Worm (Caenorhabditis elegans) whole organism, L3 larva: ENCODE results near the gene F09C6.15.

Experiments
- R02D3.7 ChIP-seq: fragments of 150-350 bp; optimal IDR thresholded peaks from 2 replicates; lab custom pipeline; 2014; ENCODE audit warnings: missing biosample characterization, missing genetic modification characterization
- ama-1 ChIP-seq: fragments of 150-350 bp; optimal IDR thresholded peaks from 2 replicates; lab custom pipeline; 2018
- ceh-16 ChIP-seq: sonication (generic microtip); optimal IDR thresholded peaks from 2 replicates; lab custom pipeline; 2017; ENCODE audit warnings: missing biosample characterization, missing genetic modification characterization
- ceh-28 ChIP-seq: fragments of 150-350 bp; optimal IDR thresholded peaks from 2 replicates; lab custom pipeline; 2014; ENCODE audit warnings: missing biosample characterization, missing genetic modification reagents, missing genetic modification characterization
- ceh-82 ChIP-seq: fragments of 150-350 bp; optimal IDR thresholded peaks from 2 replicates; lab custom pipeline; 2014; ENCODE audit warnings: missing biosample characterization, missing genetic modification characterization
- ceh-9 ChIP-seq: sonication (generic microtip); optimal IDR thresholded peaks from 2 replicates; lab custom pipeline; 2018; ENCODE audit warnings: missing biosample characterization, missing genetic modification characterization
- daf-12 ChIP-seq: fragments of 150-350 bp; optimal IDR thresholded peaks from 2 replicates; lab custom pipeline; 2014; ENCODE audit warnings: missing biosample characterization, missing genetic modification reagents, missing genetic modification characterization
- egl-5 ChIP-seq: fragments of 150-350 bp; optimal IDR thresholded peaks from 2 replicates; lab custom pipeline; 2017; ENCODE audit warnings: missing biosample characterization, missing genetic modification reagents, missing genetic modification characterization, inconsistent platforms
- elt-1 ChIP-seq: fragments of 150-350 bp; optimal IDR thresholded peaks from 2 replicates; lab custom pipeline; 2014; ENCODE audit warnings: missing biosample characterization, missing genetic modification characterization
- elt-2 ChIP-seq: sonication (generic microtip); optimal IDR thresholded peaks from 2 replicates; lab custom pipeline; 2016; ENCODE audit warnings: missing genetic modification reagents, mild to moderate bottlenecking, missing genetic modification characterization, missing compliant biosample characterization
- eor-1 ChIP-seq, 2 experiments: fragments of 150-350 bp; optimal IDR thresholded peaks; 2 replicates each; lab custom pipeline; 2014 to 2018; ENCODE audit warnings: missing biosample characterization in 2 of 2, missing genetic modification characterization in 2 of 2
- fkh-10 ChIP-seq: sonication (generic microtip); optimal IDR thresholded peaks from 2 replicates; lab custom pipeline; 2017; ENCODE audit warnings: missing biosample characterization, missing genetic modification reagents, missing genetic modification characterization
- fkh-2 ChIP-seq: fragments of 150-350 bp; optimal IDR thresholded peaks from 2 replicates; lab custom pipeline; 2014; ENCODE audit warnings: missing biosample characterization, missing genetic modification reagents, missing genetic modification characterization
- jun-1 ChIP-seq: fragments of 150-350 bp; optimal IDR thresholded peaks from 2 replicates; lab custom pipeline; 2014; ENCODE audit warnings: missing biosample characterization, missing genetic modification reagents, missing genetic modification characterization
- lin-15B ChIP-seq: fragments of 150-350 bp; optimal IDR thresholded peaks from 2 replicates; lab custom pipeline; 2014; ENCODE audit warnings: missing biosample characterization, missing genetic modification characterization
- lin-39 ChIP-seq: fragments of 150-350 bp; optimal IDR thresholded peaks from 2 replicates; lab custom pipeline; 2018; ENCODE audit warnings: missing biosample characterization, missing genetic modification reagents, missing genetic modification characterization
- lsy-12 ChIP-seq: sonication (generic microtip); optimal IDR thresholded peaks from 2 replicates; lab custom pipeline; 2016; ENCODE audit warnings: mild to moderate bottlenecking, missing genetic modification characterization, missing compliant biosample characterization
- nhr-11 ChIP-seq: fragments of 150-350 bp; optimal IDR thresholded peaks from 2 replicates; lab custom pipeline; 2014; ENCODE audit warnings: missing biosample characterization, missing genetic modification characterization
- nhr-12 ChIP-seq: fragments of 150-350 bp; optimal IDR thresholded peaks from 2 replicates; lab custom pipeline; 2014; ENCODE audit warnings: missing biosample characterization, missing genetic modification characterization
- nhr-23 ChIP-seq: fragments of 150-350 bp; optimal IDR thresholded peaks from 2 replicates; lab custom pipeline; 2014; ENCODE audit warnings: missing biosample characterization, missing genetic modification reagents, missing genetic modification characterization
- nhr-237 ChIP-seq: fragments of 150-350 bp; optimal IDR thresholded peaks from 2 replicates; lab custom pipeline; 2014; ENCODE audit warnings: missing biosample characterization, missing genetic modification characterization
- nhr-43 ChIP-seq: sonication (generic microtip); optimal IDR thresholded peaks from 2 replicates; lab custom pipeline; 2016; ENCODE audit warnings: mild to moderate bottlenecking, missing genetic modification characterization, missing compliant biosample characterization; ENCODE audit not compliant: poor library complexity, severe bottlenecking
- nhr-67 ChIP-seq: fragments of 150-350 bp; optimal IDR thresholded peaks from 2 replicates; lab custom pipeline; 2014; ENCODE audit warnings: missing biosample characterization, missing genetic modification characterization
- nhr-76 ChIP-seq: fragments of 150-350 bp; sonication (generic microtip); optimal IDR thresholded peaks from 5 replicates; lab custom pipeline; 2014; ENCODE audit warnings: missing biosample characterization, missing genetic modification characterization
- nhr-77 ChIP-seq: fragments of 150-350 bp; optimal IDR thresholded peaks from 2 replicates; lab custom pipeline; 2014; ENCODE audit warnings: missing biosample characterization, missing genetic modification characterization
- pha-4 ChIP-seq: fragments of 150-350 bp; optimal IDR thresholded peaks from 2 replicates; lab custom pipeline; 2014; ENCODE audit warnings: missing biosample characterization, missing genetic modification reagents, missing genetic modification characterization
- pqm-1 ChIP-seq: fragments of 150-350 bp; optimal IDR thresholded peaks from 2 replicates; lab custom pipeline; 2017; ENCODE audit warnings: missing biosample characterization, missing genetic modification characterization, inconsistent platforms
- skn-1 ChIP-seq: fragments of 150-350 bp; optimal IDR thresholded peaks from 2 replicates; lab custom pipeline; 2014; ENCODE audit warnings: missing biosample characterization, missing genetic modification characterization
- tbx-2 ChIP-seq: sonication (generic microtip); optimal IDR thresholded peaks from 2 replicates; lab custom pipeline; 2016; ENCODE audit warnings: mild to moderate bottlenecking, missing genetic modification characterization, missing compliant biosample characterization
- unc-39 ChIP-seq: sonication (generic microtip); optimal IDR thresholded peaks from 4 replicates; lab custom pipeline; 2017; ENCODE audit warnings: missing biosample characterization, missing genetic modification characterization
- unc-62 ChIP-seq: fragments of 150-350 bp; sonication (generic microtip); optimal IDR thresholded peaks from 4 replicates; lab custom pipeline; 2014; ENCODE audit warnings: missing biosample characterization, missing genetic modification reagents, missing genetic modification characterization
- zag-1 ChIP-seq: fragments of 150-350 bp; optimal IDR thresholded peaks from 2 replicates; lab custom pipeline; 2014; ENCODE audit warnings: missing biosample characterization, missing genetic modification characterization
- ztf-4 ChIP-seq: fragments of 150-350 bp; optimal IDR thresholded peaks from 2 replicates; lab custom pipeline; 2014; ENCODE audit warnings: missing biosample characterization, missing genetic modification characterization

Gene F09C6.15

ce11 chrV:16893440-16893839 is at the start of gene F09C6.15:
Gene F09C6.15 (plus strand): TSS chrV:16893740.
- no peak for TF ChIP-seq tbx-2 (tag; lab: Kevin White, UChicago)
- no peak for TF ChIP-seq nhr-11 (tag; lab: Kevin White, UChicago)
- TF ChIP-seq daf-12 (tag; lab: Kevin White, UChicago), result no peak
- TF ChIP-seq ceh-16 (tag; lab: Kevin White, UChicago), result no peak
- TF ChIP-seq ztf-4 (tag; lab: Kevin White, UChicago), result no peak
- no peak for TF ChIP-seq nhr-237 (tag; lab: Kevin White, UChicago)
- no peak for TF ChIP-seq ceh-9
- no peak for TF ChIP-seq nhr-23
- TF ChIP-seq lin-15B (tag; lab: Kevin White, UChicago), result no peak
- TF ChIP-seq unc-39, result no peak
- no peak for TF ChIP-seq ama-1 (lab: Kevin White, UChicago)
- no peak for TF ChIP-seq lsy-12 (tag; lab: Kevin White, UChicago)
- TF ChIP-seq unc-62, result no peak
- TF ChIP-seq nhr-77 (tag; lab: Kevin White, UChicago), result no peak
- TF ChIP-seq pqm-1 (tag; lab: Kevin White, UChicago), result no peak
- no peak for TF ChIP-seq elt-1
- no peak for TF ChIP-seq fkh-2 (tag; lab: Kevin White, UChicago)
- TF ChIP-seq ceh-82, result no peak
- no peak for TF ChIP-seq pha-4 (tag; lab: Kevin White, UChicago)
- no peak for TF ChIP-seq jun-1 (tag; lab: Kevin White, UChicago)

ce11 chrV:16848498-16848897 is 45.0 kb upstream of the F09C6.15 start, which contains the start of the genes clec-36 and clec-26:
Gene clec-36 (minus strand): TSS chrV:16848598.
Gene clec-26 (plus strand): TSS chrV:16848611.
- TF ChIP-seq elt-2 (tag; lab: Kevin White, UChicago), result peak; percentile 27
- no peak for TF ChIP-seq nhr-23

ce11 chrV:16852002-16852401 is 41.5 kb upstream of the F09C6.15 start, which contains the start of gene clec-37:
Gene clec-37 (minus strand): TSS chrV:16852102.
- TF ChIP-seq R02D3.7 (tag; lab: Kevin White, UChicago) (no peak), unc-39 (no peak), unc-62 (no peak), daf-12 (tag; lab: Kevin White, UChicago) (no peak), elt-2 (tag; lab: Kevin White, UChicago) (no peak), zag-1 (tag; lab: Kevin White, UChicago) (no peak)

- TF ChIP-seq nhr-76 (tag; lab: Kevin White, UChicago) (no peak), eor-1 (tag; optimal IDR thresholded peaks at IDR 0.05; lab: Kevin White, UChicago) (no peak), lin-39 (tag; lab: Kevin White, UChicago) (no peak), pha-4 (tag; lab: Kevin White, UChicago) (no peak), ceh-16 (tag; lab: Kevin White, UChicago) (no peak), zag-1 (tag; lab: Kevin White, UChicago) (no peak), nhr-67 (tag; lab: Kevin White, UChicago) (no peak), ama-1 (lab: Kevin White, UChicago) (no peak), elt-2 (tag; lab: Kevin White, UChicago) (no peak), skn-1 (no peak), nhr-11 (tag; lab: Kevin White, UChicago) (no peak), jun-1 (tag; lab: Kevin White, UChicago) (no peak), fkh-2 (tag; lab: Kevin White, UChicago) (no peak), egl-5 (tag; lab: Kevin White, UChicago) (no peak), nhr-77 (tag; lab: Kevin White, UChicago) (no peak), ceh-82 (no peak), lsy-12 (tag; lab: Kevin White, UChicago) (no peak), nhr-237 (tag; lab: Kevin White, UChicago) (no peak)
- TF ChIP-seq, all 47 proteins: peak for 0
Observed at ce11 chrV:16853956-16854683, 39.4 kb upstream of the F09C6.15 start, which contains the start of the genes clec-35 and clec-27. Gene clec-35 (minus strand): TSS chrV:16854056. Gene clec-27 (plus strand): TSS chrV:16854633.

ce11 chrV:16857977-16858479 is 35.5 kb upstream of the F09C6.15 start, which contains the start of the genes clec-31 and clec-22:
Gene clec-31 (minus strand): TSS chrV:16858077.
Gene clec-22 (plus strand): TSS chrV:16858429.
- TF ChIP-seq fkh-10 (GFP tag; lab: Kevin White, UChicago) (no peak), nhr-12 (tag; lab: Kevin White, UChicago) (no peak), unc-62 (no peak), ceh-28 (tag; lab: Kevin White, UChicago) (no peak), jun-1 (tag; lab: Kevin White, UChicago) (no peak), tbx-2 (tag; lab: Kevin White, UChicago) (no peak), fkh-2 (tag; lab: Kevin White, UChicago) (no peak), nhr-43 (no peak), elt-1 (no peak), eor-1 (tag; optimal IDR thresholded peaks at IDR 0.05; lab: Kevin White, UChicago) (no peak)
